Worm (Caenorhabditis elegans) whole organism, late embryonic: ENCODE measurements around the gene K10H10.5.

ENCODE experiments used
- C08G9.2 ChIP-seq: sonication (generic microtip); optimal IDR thresholded peaks from 2 replicates; lab custom pipeline; 2016; ENCODE audit warnings: mild to moderate bottlenecking, missing genetic modification characterization, moderate library complexity, missing compliant biosample characterization
- C38D4.7 ChIP-seq: fragments of 200-800 bp; sonication (Bioruptor generic); optimal IDR thresholded peaks from 2 replicates; lab custom pipeline; 2018; ENCODE audit warnings: mild to moderate bottlenecking, missing genetic modification characterization, moderate library complexity, missing compliant biosample characterization
- K09A11.1 ChIP-seq: sonication (generic microtip); optimal IDR thresholded peaks from 2 replicates; lab custom pipeline; 2017; ENCODE audit warnings: antibody characterized with exemption, mild to moderate bottlenecking, missing genetic modification characterization, missing compliant biosample characterization; ENCODE audit not compliant: insufficient read depth
- ama-1 ChIP-seq: fragments of 150-350 bp; optimal IDR thresholded peaks from 2 replicates; lab custom pipeline; 2014
- ceh-14 ChIP-seq: sonication (generic microtip); optimal IDR thresholded peaks from 2 replicates; lab custom pipeline; 2016; ENCODE audit warnings: missing genotype, missing genetic modification characterization, missing compliant biosample characterization
- ceh-18 ChIP-seq: sonication (generic microtip); optimal IDR thresholded peaks from 2 replicates; lab custom pipeline; 2016; ENCODE audit warnings: missing genetic modification characterization, missing compliant biosample characterization
- ceh-2 ChIP-seq: sonication (generic microtip); optimal IDR thresholded peaks from 2 replicates; lab custom pipeline; 2016; ENCODE audit warnings: missing genotype, missing genetic modification characterization, missing compliant biosample characterization
- ceh-24 ChIP-seq: sonication (generic microtip); optimal IDR thresholded peaks from 2 replicates; lab custom pipeline; 2016; ENCODE audit warnings: mild to moderate bottlenecking, missing genetic modification characterization, missing compliant biosample characterization
- ceh-34 ChIP-seq: sonication (generic microtip); optimal IDR thresholded peaks from 2 replicates; lab custom pipeline; 2016; ENCODE audit warnings: mild to moderate bottlenecking, missing genetic modification characterization, missing compliant biosample characterization
- ceh-48 ChIP-seq: sonication (generic microtip); optimal IDR thresholded peaks from 2 replicates; lab custom pipeline; 2016; ENCODE audit warnings: missing genetic modification characterization, inconsistent platforms, missing compliant biosample characterization
- ceh-6 ChIP-seq: fragments of 200-800 bp; sonication (Bioruptor generic); optimal IDR thresholded peaks from 2 replicates; lab custom pipeline; 2018; ENCODE audit warnings: mild to moderate bottlenecking, missing genetic modification characterization, missing compliant biosample characterization
- che-1 ChIP-seq: sonication (generic microtip); optimal IDR thresholded peaks from 2 replicates; lab custom pipeline; 2016; ENCODE audit warnings: mild to moderate bottlenecking, missing genetic modification characterization, missing compliant biosample characterization
- dve-1 ChIP-seq: sonication (generic microtip); optimal IDR thresholded peaks from 2 replicates; lab custom pipeline; 2017; ENCODE audit warnings: antibody characterized with exemption, mild to moderate bottlenecking, missing genetic modification characterization, missing compliant biosample characterization
- elt-2 ChIP-seq: sonication (generic microtip); optimal IDR thresholded peaks from 2 replicates; lab custom pipeline; 2016; ENCODE audit warnings: missing genetic modification reagents, missing genetic modification characterization, missing compliant biosample characterization
- ets-4 ChIP-seq: sonication (generic microtip); optimal IDR thresholded peaks from 2 replicates; lab custom pipeline; 2016; ENCODE audit warnings: missing genetic modification characterization, missing compliant biosample characterization
- fax-1 ChIP-seq: sonication (generic microtip); optimal IDR thresholded peaks from 2 replicates; lab custom pipeline; 2016; ENCODE audit warnings: missing genotype, missing genetic modification characterization, missing compliant biosample characterization
- fkh-10 ChIP-seq: fragments of 150-350 bp; optimal IDR thresholded peaks from 2 replicates; lab custom pipeline; 2014; ENCODE audit warnings: missing biosample characterization, missing genetic modification reagents, missing genetic modification characterization
- fkh-6 ChIP-seq: sonication (generic microtip); optimal IDR thresholded peaks from 2 replicates; lab custom pipeline; 2016; ENCODE audit warnings: missing genetic modification characterization, missing compliant biosample characterization
- hlh-13 ChIP-seq: fragments of 200-800 bp; sonication (Bioruptor generic); optimal IDR thresholded peaks from 2 replicates; lab custom pipeline; 2018; ENCODE audit warnings: mild to moderate bottlenecking, missing genetic modification characterization, missing compliant biosample characterization
- lin-11 ChIP-seq: fragments of 200-800 bp; sonication (Bioruptor generic); optimal IDR thresholded peaks from 2 replicates; lab custom pipeline; 2018; ENCODE audit warnings: mild to moderate bottlenecking, missing genetic modification characterization, missing compliant biosample characterization
- mec-3 ChIP-seq: sonication (generic microtip); optimal IDR thresholded peaks from 2 replicates; lab custom pipeline; 2016; ENCODE audit warnings: borderline replicate concordance, missing genetic modification characterization, missing compliant biosample characterization
- nfya-1 ChIP-seq: sonication (generic microtip); optimal IDR thresholded peaks from 2 replicates; lab custom pipeline; 2017; ENCODE audit warnings: missing genetic modification characterization, mild to moderate bottlenecking, missing compliant biosample characterization, antibody characterized with exemption, moderate library complexity
- nhr-11 ChIP-seq: fragments of 150-350 bp; optimal IDR thresholded peaks from 2 replicates; lab custom pipeline; 2014; ENCODE audit warnings: missing biosample characterization, missing genetic modification characterization
- nhr-232 ChIP-seq: sonication (generic microtip); optimal IDR thresholded peaks from 2 replicates; lab custom pipeline; 2016; ENCODE audit warnings: missing genetic modification characterization, missing compliant biosample characterization
- npax-4 ChIP-seq: sonication (generic microtip); optimal IDR thresholded peaks from 2 replicates; lab custom pipeline; 2016; ENCODE audit warnings: missing genetic modification characterization, missing compliant biosample characterization
- odd-2 ChIP-seq: sonication (generic microtip); optimal IDR thresholded peaks from 2 replicates; lab custom pipeline; 2017; ENCODE audit warnings: antibody characterized with exemption, mild to moderate bottlenecking, missing genetic modification characterization, missing compliant biosample characterization
- pat-9 ChIP-seq: fragments of 200-800 bp; sonication (Bioruptor generic); optimal IDR thresholded peaks from 2 replicates; lab custom pipeline; 2018; ENCODE audit warnings: mild to moderate bottlenecking, missing genetic modification characterization, moderate library complexity, missing compliant biosample characterization
- pha-2 ChIP-seq: sonication (generic microtip); optimal IDR thresholded peaks from 2 replicates; lab custom pipeline; 2017; ENCODE audit warnings: mild to moderate bottlenecking, missing genetic modification characterization, missing compliant biosample characterization
- pha-4 ChIP-seq: fragments of 150-350 bp; optimal IDR thresholded peaks from 2 replicates; lab custom pipeline; 2018; ENCODE audit warnings: missing biosample characterization, missing genetic modification reagents, missing genetic modification characterization
- pros-1 ChIP-seq: fragments of 150-350 bp; optimal IDR thresholded peaks from 2 replicates; lab custom pipeline; 2014; ENCODE audit warnings: missing biosample characterization, missing genetic modification reagents, missing genetic modification characterization
- ref-2 ChIP-seq: sonication (generic microtip); optimal IDR thresholded peaks from 2 replicates; lab custom pipeline; 2016; ENCODE audit warnings: missing genetic modification characterization, missing compliant biosample characterization
- rnt-1 ChIP-seq: sonication (generic microtip); optimal IDR thresholded peaks from 2 replicates; lab custom pipeline; 2016; ENCODE audit warnings: missing genetic modification characterization, missing compliant biosample characterization
- sdc-2 ChIP-seq: sonication (generic microtip); optimal IDR thresholded peaks from 2 replicates; lab custom pipeline; 2016; ENCODE audit warnings: missing genotype, missing genetic modification characterization, missing compliant biosample characterization
- sox-2 ChIP-seq: fragments of 200-800 bp; sonication (Bioruptor generic); IDR thresholded peaks from 2 replicates; pipeline ENCODE4 v1.3.6; 2022; ENCODE audit warnings: missing genetic modification reagents, missing genetic modification characterization, missing compliant biosample characterization
- syd-9 ChIP-seq: sonication (generic microtip); optimal IDR thresholded peaks from 2 replicates; lab custom pipeline; 2016; ENCODE audit warnings: mild to moderate bottlenecking, missing genetic modification characterization, moderate library complexity, missing compliant biosample characterization
- ttx-3 ChIP-seq: sonication (generic microtip); optimal IDR thresholded peaks from 2 replicates; lab custom pipeline; 2016; ENCODE audit warnings: missing genetic modification reagents, missing genetic modification characterization, missing compliant biosample characterization
- unc-3 ChIP-seq, 2 experiments: fragments of 200-800 bp in 1 of 2; sonication (Bioruptor generic) in 1 of 2; sonication (generic microtip) in 1 of 2; conservative IDR thresholded peaks in 1 of 2; optimal IDR thresholded peaks in 1 of 2; 2 replicates each; pipeline versions ENCODE4 v1.3.6 to Lab custom; 2016 to 2022; ENCODE audit warnings: missing compliant biosample characterization in 2 of 2, missing genetic modification characterization in 2 of 2, missing genetic modification reagents in 1 of 2
- unc-42 ChIP-seq: sonication (generic microtip); optimal IDR thresholded peaks from 2 replicates; lab custom pipeline; 2016; ENCODE audit warnings: missing genotype, missing genetic modification characterization, missing compliant biosample characterization
- unc-55 ChIP-seq: sonication (generic microtip); optimal IDR thresholded peaks from 2 replicates; lab custom pipeline; 2017; ENCODE audit warnings: missing biosample characterization, missing genetic modification reagents, missing genetic modification characterization
- zip-5 ChIP-seq: sonication (generic microtip); optimal IDR thresholded peaks from 2 replicates; lab custom pipeline; 2016; ENCODE audit warnings: missing genetic modification characterization, missing compliant biosample characterization

Gene K10H10.5

ce11 chrII:14501447-14501846, at the start of gene K10H10.5:
Gene K10H10.5 (plus strand): TSS chrII:14501747.
- no peak for TF ChIP-seq pha-2 (tag; lab: Kevin White, UChicago)
- TF ChIP-seq syd-9 (tag; lab: Kevin White, UChicago): no peak
- TF ChIP-seq fkh-10: no peak
- no peak for TF ChIP-seq ttx-3 (tag; lab: Kevin White, UChicago)
- no peak for TF ChIP-seq pat-9
- no peak for TF ChIP-seq C38D4.7 (GFP tag; lab: Kevin White, UChicago)
- no peak for TF ChIP-seq nfya-1 (tag; lab: Kevin White, UChicago)
- TF ChIP-seq odd-2 (tag; lab: Kevin White, UChicago): no peak

- TF ChIP-seq fax-1 (tag; lab: Kevin White, UChicago): no peak
- TF ChIP-seq ceh-14 (tag; lab: Kevin White, UChicago): no peak
- no peak for TF ChIP-seq ceh-48 (tag; lab: Kevin White, UChicago)
- no peak for TF ChIP-seq C08G9.2 (tag; lab: Kevin White, UChicago)
- TF ChIP-seq che-1: no peak
- no peak for TF ChIP-seq nhr-11 (tag; lab: Kevin White, UChicago)
- no peak for TF ChIP-seq ama-1 (lab: Kevin White, UChicago)
- TF ChIP-seq lin-11 (tag; lab: Kevin White, UChicago): no peak
- TF ChIP-seq nhr-232 (tag; lab: Kevin White, UChicago): no peak
- TF ChIP-seq fkh-6 (tag; lab: Kevin White, UChicago): no peak
- TF ChIP-seq ceh-2 (tag; lab: Kevin White, UChicago): no peak
- TF ChIP-seq dve-1: no peak
- TF ChIP-seq elt-2 (tag; lab: Kevin White, UChicago): no peak
- TF ChIP-seq K09A11.1: no peak
- TF ChIP-seq, all 69 proteins: peak for 0
These were observed 49.6 kb upstream of the K10H10.5 start for ce11 chrII:14451934-14452333.

DNA sequence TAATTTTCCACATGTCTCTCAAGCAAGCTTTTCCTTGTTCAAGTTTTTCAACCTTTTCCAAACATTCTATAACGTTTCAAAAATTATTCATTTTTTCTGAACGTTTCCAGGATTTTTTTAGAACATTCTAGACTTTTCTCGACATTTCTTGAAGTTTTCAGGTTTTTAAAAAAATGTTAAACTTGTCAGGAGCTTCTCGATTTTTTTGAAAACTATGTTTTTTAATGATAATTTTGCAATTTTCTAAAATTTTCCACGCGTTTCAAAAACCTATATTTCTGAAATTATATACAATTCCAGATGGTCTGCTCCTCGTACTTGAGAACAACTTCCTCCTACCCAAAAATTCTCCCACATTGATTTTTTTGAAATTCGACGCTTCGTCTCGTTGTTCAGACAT, 46.2 kb upstream of the K10H10.5 start, which contains the start of gene dmsr-6:
Gene dmsr-6, plus strand, starts transcription at position 301 of the 400 bp plus-strand sequence.
- TF ChIP-seq ceh-34 (tag; lab: Kevin White, UChicago) (no peak), elt-2 (tag; lab: Kevin White, UChicago) (no peak), ceh-24 (tag; lab: Kevin White, UChicago) (no peak), rnt-1 (tag; lab: Kevin White, UChicago) (no peak), pha-4 (tag; lab: Kevin White, UChicago) (no peak), mec-3 (tag; lab: Kevin White, UChicago) (no peak), ama-1 (lab: Kevin White, UChicago) (no peak), unc-3 (GFP tag; conservative IDR thresholded peaks at IDR 0.05; lab: Robert Waterston, UW) (no peak), unc-3 (tag; optimal IDR thresholded peaks at IDR 0.05; lab: Kevin White, UChicago) (no peak), npax-4 (no peak), unc-55 (no peak), ceh-18 (tag; lab: Kevin White, UChicago) (no peak), sox-2 (GFP tag; lab: Robert Waterston, UW) (no peak), zip-5 (no peak), pros-1 (tag; lab: Kevin White, UChicago) (no peak), nhr-232 (tag; lab: Kevin White, UChicago) (no peak), hlh-13 (GFP tag; lab: Kevin White, UChicago) (no peak), che-1 (no peak), ref-2 (tag; lab: Kevin White, UChicago) (no peak)

ce11 chrII:14470020-14470419, 31.5 kb upstream of the K10H10.5 start:
- TF ChIP-seq odd-2 (tag; lab: Kevin White, UChicago) (no peak), ceh-6 (GFP tag; lab: Kevin White, UChicago) (no peak), unc-42 (peak; percentile 85), ets-4 (tag; lab: Kevin White, UChicago) (no peak), sdc-2 (tag; lab: Kevin White, UChicago) (no peak)
